Fruit fly (Drosophila melanogaster): ENCODE data around the gene Sirt7.

Gene Sirt7

DNA sequence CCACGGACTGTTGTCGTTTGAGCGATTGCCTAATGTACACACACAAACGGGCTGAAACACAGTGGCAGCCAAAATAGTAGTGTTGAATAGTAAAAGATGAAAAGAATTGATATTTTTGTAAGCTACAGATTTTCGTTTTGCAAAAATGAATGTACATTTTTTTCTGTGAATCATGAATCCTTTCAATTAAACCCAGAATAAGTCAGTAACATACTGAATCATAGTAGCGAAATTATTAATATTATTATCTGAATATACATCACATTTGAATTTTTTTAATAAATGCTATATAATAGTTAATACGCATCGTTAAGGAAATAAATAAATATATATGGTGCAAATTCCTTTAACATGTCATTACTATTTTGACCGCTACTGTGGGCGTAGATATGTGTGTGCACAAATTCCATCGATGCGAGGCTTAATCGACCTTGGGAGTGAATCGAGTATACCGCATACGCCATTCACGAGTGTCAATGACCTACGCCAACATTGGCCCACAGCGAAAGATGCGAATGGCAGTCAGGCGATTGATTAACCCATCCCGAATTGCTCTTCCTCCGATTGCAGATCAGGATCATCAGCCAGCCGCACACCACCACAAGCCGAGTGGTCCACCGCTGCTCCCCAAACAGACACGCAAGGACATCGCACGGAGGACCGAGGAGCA is 15.1 kb upstream of the Sirt7 start (continued):
- TF ChIP-seq CG3281 (GFP tag; optimal IDR thresholded peaks at IDR 0.05) = peak; percentile 83
- peak; percentile 57 for TF ChIP-seq CG1602 (GFP tag; optimal IDR thresholded peaks at IDR 0.05)
- peak; percentile 22 for TF ChIP-seq Max (GFP tag; optimal IDR thresholded peaks at IDR 0.05)
- TF ChIP-seq CG12942 (GFP tag; optimal IDR thresholded peaks at IDR 0.05) = peak; percentile 49
- TF ChIP-seq ttk (GFP tag; IDR thresholded peaks at IDR 0.05) = peak; percentile 47; the same call in 1 of the 2 replicates
- 0 out of 3 replicates have a peak, but pooled peaks have one; percentile 43 for TF ChIP-seq Dbx (GFP tag; IDR thresholded peaks at IDR 0.05)
- no peak for TF ChIP-seq CG15601 (tag; optimal IDR thresholded peaks at IDR 0.05)
- peak; percentile 25 for TF ChIP-seq cato (GFP tag; optimal IDR thresholded peaks at IDR 0.05; ENCODE audit: borderline replicate concordance)
- TF ChIP-seq CG13424 (tag; optimal IDR thresholded peaks at IDR 0.05) = peak; percentile 83
- TF ChIP-seq nerfin-1 (tag; optimal IDR thresholded peaks at IDR 0.05) = peak; percentile 61
- no peak for TF ChIP-seq hkb (optimal IDR thresholded peaks at IDR 0.05)
- peak; percentile 74 for TF ChIP-seq hkb (GFP tag; IDR thresholded peaks at IDR 0.05)
- peak; percentile 70 for TF ChIP-seq Hr3 (GFP tag; optimal IDR thresholded peaks at IDR 0.05)
- no peak for TF ChIP-seq ewg (GFP tag; optimal IDR thresholded peaks at IDR 0.05)
- TF ChIP-seq Pdp1 (GFP tag; optimal IDR thresholded peaks at IDR 0.05) = peak in 1 of 2 experiments; percentile 12
- TF ChIP-seq CG13894 (tag; optimal IDR thresholded peaks at IDR 0.05) = no peak
- 0 out of 2 replicates have a peak, but pooled peaks have one; percentile 31 for TF ChIP-seq Oaz (GFP tag; IDR thresholded peaks at IDR 0.05)
- TF ChIP-seq sc (optimal IDR thresholded peaks at IDR 0.05) = no peak
- TF ChIP-seq sc (GFP tag; optimal IDR thresholded peaks at IDR 0.05) = peak; percentile 54
- no peak for TF ChIP-seq Kr (GFP tag; optimal IDR thresholded peaks at IDR 0.05)
- peak; percentile 71 for TF ChIP-seq tap (tag; optimal IDR thresholded peaks at IDR 0.05)
- TF ChIP-seq CG12769 (tag; optimal IDR thresholded peaks at IDR 0.05) = no peak
- peak; percentile 28 for TF ChIP-seq salm (tag; optimal IDR thresholded peaks at IDR 0.05)
- TF ChIP-seq sr (GFP tag; IDR thresholded peaks at IDR 0.05) = no peak
- TF ChIP-seq Dip2 (GFP tag; IDR thresholded peaks at IDR 0.05) = no peak
- TF ChIP-seq CG16863 (GFP tag; optimal IDR thresholded peaks at IDR 0.05) = no peak
- no peak for TF ChIP-seq zen (tag; optimal IDR thresholded peaks at IDR 0.05)
- no peak for TF ChIP-seq pita (GFP tag; optimal IDR thresholded peaks at IDR 0.05)
- 0 out of 2 replicates have a peak, but pooled peaks have one; percentile 21 for TF ChIP-seq wor (GFP tag; IDR thresholded peaks at IDR 0.05)
- no peak for TF ChIP-seq CG2199 (GFP tag; IDR thresholded peaks at IDR 0.05)
- peak in 1 of 3 experiments; percentile 44 for TF ChIP-seq lola (GFP tag; optimal IDR thresholded peaks at IDR 0.05)
- no peak for TF ChIP-seq CG4282 (GFP tag; optimal IDR thresholded peaks at IDR 0.05)
- TF ChIP-seq Ptx1 (GFP tag; IDR thresholded peaks at IDR 0.05) = peak; percentile 70
- peak; percentile 78 for TF ChIP-seq sens (GFP tag)
- peak; percentile 88 for TF ChIP-seq gem (tag; optimal IDR thresholded peaks at IDR 0.05)
- TF ChIP-seq twi (tag; optimal IDR thresholded peaks at IDR 0.05) = no peak
- peak; percentile 74 for TF ChIP-seq CG17359 (tag; optimal IDR thresholded peaks at IDR 0.05)
- peak; percentile 66 for TF ChIP-seq row (GFP tag; IDR thresholded peaks at IDR 0.05)
- TF ChIP-seq CG16813 (GFP tag; IDR thresholded peaks at IDR 0.05; ENCODE audit: partially characterized antibody) = no peak
- TF ChIP-seq Jarid2 (GFP tag; optimal IDR thresholded peaks at IDR 0.05) = no peak
- TF ChIP-seq Vsx1 (GFP tag; optimal IDR thresholded peaks at IDR 0.05) = no peak
- no peak for TF ChIP-seq CG7928 (GFP tag; optimal IDR thresholded peaks at IDR 0.05)
- TF ChIP-seq Bteb2 (GFP tag; optimal IDR thresholded peaks at IDR 0.05) = no peak
- no peak for TF ChIP-seq BEAF-32 (GFP tag; optimal IDR thresholded peaks at IDR 0.05)
- peak; percentile 82 for TF ChIP-seq grau (tag; optimal IDR thresholded peaks at IDR 0.05)
- no peak for TF ChIP-seq CG3065 (GFP tag; optimal IDR thresholded peaks at IDR 0.05)
- no peak for TF ChIP-seq CG14965 (GFP tag; optimal IDR thresholded peaks at IDR 0.05; ENCODE audit: borderline replicate concordance)
- no peak for TF ChIP-seq schlank (tag; optimal IDR thresholded peaks at IDR 0.05)
- no peak for TF ChIP-seq CG17186 (GFP tag; optimal IDR thresholded peaks at IDR 0.05)

Data from whole organism, embryonic.